Fruit fly (Drosophila melanogaster) whole organism, embryonic: Measurements from ENCODE around the gene CAHbeta.

Experiments used
- Bdp1 ChIP-seq: fragments of 200-800 bp; sonication (Bioruptor generic); optimal IDR thresholded peaks from 3 replicates; lab custom pipeline; 2016; ENCODE audit warnings: missing biosample characterization, missing genetic modification characterization
- CG11696 ChIP-seq: fragments of 200-800 bp; sonication (Bioruptor generic); IDR thresholded peaks from 2 replicates; pipeline ENCODE4 v1.3.6; 2022; ENCODE audit warnings: missing biosample characterization, missing genetic modification characterization
- CG6683 ChIP-seq: fragments of 200-800 bp; sonication (Bioruptor generic); optimal IDR thresholded peaks from 2 replicates; lab custom pipeline; 2017; ENCODE audit warnings: missing biosample characterization, mild to moderate bottlenecking, missing genetic modification characterization, missing genetic modification reagents
- CG7963 ChIP-seq: fragments of 200-800 bp; sonication (Bioruptor generic); IDR thresholded peaks from 3 replicates; pipeline ENCODE4 v1.3.6; 2022; ENCODE audit warnings: missing biosample characterization, missing genetic modification characterization; ENCODE audit not compliant: partially characterized antibody
- Dll ChIP-seq: fragments of 200-800 bp; sonication (Bioruptor generic); IDR thresholded peaks from 4 replicates; pipeline ENCODE4 v1.3.6; 2022; ENCODE audit warnings: missing biosample characterization, missing genetic modification characterization; ENCODE audit not compliant: partially characterized antibody
- HLH4C ChIP-seq: fragments of 200-800 bp; sonication (Bioruptor generic); IDR thresholded peaks from 3 replicates; pipeline ENCODE4 v1.3.6; 2022; ENCODE audit warnings: missing biosample characterization, missing genetic modification characterization; ENCODE audit not compliant: partially characterized antibody
- Opbp ChIP-seq: fragments of 200-800 bp; sonication (Bioruptor generic); IDR thresholded peaks from 3 replicates; pipeline ENCODE4 v1.3.6; 2022; ENCODE audit warnings: missing biosample characterization, missing genetic modification characterization; ENCODE audit not compliant: partially characterized antibody
- Xbp1 ChIP-seq: fragments of 200-800 bp; sonication (Bioruptor generic); optimal IDR thresholded peaks from 3 replicates; lab custom pipeline; 2016; ENCODE audit warnings: missing biosample characterization, mild to moderate bottlenecking, missing genetic modification characterization
- chinmo ChIP-seq: fragments of 200-800 bp; sonication (Bioruptor generic); IDR thresholded peaks from 4 replicates; pipeline ENCODE4 v1.3.6; 2022; ENCODE audit warnings: missing biosample characterization, missing genetic modification characterization; ENCODE audit not compliant: partially characterized antibody
- dm ChIP-seq: fragments of 200-800 bp; sonication (Bioruptor generic); optimal IDR thresholded peaks from 3 replicates; lab custom pipeline; 2016; ENCODE audit warnings: missing biosample characterization, missing genetic modification characterization
- pho ChIP-seq: fragments of 200-800 bp; sonication (Bioruptor generic); optimal IDR thresholded peaks from 2 replicates; lab custom pipeline; 2016; ENCODE audit warnings: missing biosample characterization, missing genetic modification characterization
- slbo ChIP-seq: fragments of 200-800 bp; sonication (Bioruptor generic); IDR thresholded peaks from 2 replicates; pipeline ENCODE4 v1.3.6; 2022; ENCODE audit warnings: missing biosample characterization, missing genetic modification characterization

DNA sequence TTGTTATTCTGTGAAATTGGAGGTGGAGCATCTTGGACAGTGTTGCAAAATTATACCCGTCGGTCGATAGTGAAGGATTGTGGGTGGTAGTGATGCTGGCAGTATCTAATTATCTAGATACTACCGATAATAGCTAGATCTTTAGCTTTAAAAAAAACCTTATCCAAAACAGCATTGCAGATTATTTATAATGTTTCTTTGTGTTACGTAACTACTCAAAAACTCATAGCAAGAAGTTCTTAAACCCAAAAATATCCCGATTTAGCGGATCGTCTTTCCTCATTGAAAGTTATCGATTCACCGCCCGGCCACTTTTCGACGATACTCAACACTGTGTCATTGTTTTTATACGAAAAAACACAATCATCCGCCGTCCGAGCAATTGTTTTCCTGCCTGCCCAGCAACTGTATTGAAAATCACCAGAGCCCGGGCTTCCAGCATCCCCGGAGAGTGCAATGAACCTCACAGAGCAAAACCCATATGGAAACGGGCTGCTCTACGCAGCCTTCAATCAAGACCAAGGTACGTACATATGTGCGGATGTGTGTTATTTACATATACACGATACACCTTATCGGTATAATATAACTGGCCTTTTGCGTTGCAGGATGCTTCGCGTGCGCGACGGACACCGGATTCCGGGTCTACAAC, 12.4 kb downstream of the CAHbeta start, which contains the start of gene CG11975:
- TF ChIP-seq pho (GFP tag; lab: Kevin White, UChicago) (peak; percentile 91), HLH4C (GFP tag; lab: Robert Waterston, UW) (peak; percentile 68), Opbp (peak; percentile 55; the same call in 2 of the 3 replicates), CG6683 (GFP tag; lab: Kevin White, UChicago) (peak; percentile 60), CG7963 (GFP tag; lab: Robert Waterston, UW) (0 out of 3 replicates have a peak, but pooled peaks have one; percentile 4), CG11696 (no peak), dm (GFP tag; lab: Kevin White, UChicago) (peak; percentile 66), Dll (GFP tag; lab: Robert Waterston, UW) (peak; percentile 82), slbo (GFP tag; lab: Robert Waterston, UW) (peak; percentile 79), Xbp1 (GFP tag; lab: Kevin White, UChicago) (peak; percentile 78), Bdp1 (peak; percentile 75), chinmo (GFP tag; lab: Robert Waterston, UW) (no peak)
